Fruit fly (Drosophila melanogaster) whole organism, embryonic: Measurements from ENCODE around the gene Vps4.
A peak's percentile ranks its signal among the peaks of the same experiment; 100 is the strongest.

Experiments
- CG10543 ChIP-seq: fragments of 200-800 bp; sonication (Bioruptor generic); optimal IDR thresholded peaks from 3 replicates; lab custom pipeline; 2017; ENCODE audit warnings: missing biosample characterization, mild to moderate bottlenecking, missing genetic modification characterization, moderate library complexity
- CG12071 ChIP-seq: fragments of 200-800 bp; sonication (Bioruptor generic); optimal IDR thresholded peaks from 3 replicates; lab custom pipeline; 2018; ENCODE audit warnings: missing biosample characterization, mild to moderate bottlenecking, missing genetic modification characterization
- CG13123 ChIP-seq: fragments of 200-800 bp; sonication (Bioruptor generic); optimal IDR thresholded peaks from 2 replicates; lab custom pipeline; 2016; ENCODE audit warnings: missing biosample characterization, missing genetic modification characterization
- CG13424 ChIP-seq: fragments of 200-800 bp; sonication (Bioruptor generic); optimal IDR thresholded peaks from 2 replicates; lab custom pipeline; 2019; ENCODE audit warnings: missing biosample characterization, mild to moderate bottlenecking, missing genetic modification characterization, moderate library complexity
- CG14050 ChIP-seq: fragments of 200-800 bp; sonication (Bioruptor generic); IDR thresholded peaks from 3 replicates; pipeline ENCODE4 v1.3.6; 2022; ENCODE audit warnings: missing biosample characterization, missing genetic modification characterization
- CG17385 ChIP-seq: fragments of 200-800 bp; sonication (Bioruptor generic); optimal IDR thresholded peaks from 3 replicates; lab custom pipeline; 2018; ENCODE audit warnings: missing biosample characterization, mild to moderate bottlenecking, missing genetic modification characterization
- CG17568 ChIP-seq: fragments of 200-800 bp; sonication (Bioruptor generic); optimal IDR thresholded peaks from 2 replicates; lab custom pipeline; 2018; ENCODE audit warnings: missing biosample characterization, mild to moderate bottlenecking, missing genetic modification characterization, moderate library complexity
- CG1832 ChIP-seq: fragments of 200-800 bp; sonication (Bioruptor generic); optimal IDR thresholded peaks from 2 replicates; lab custom pipeline; 2017; ENCODE audit warnings: missing biosample characterization, mild to moderate bottlenecking, missing genetic modification characterization, inconsistent platforms
- CG18476 ChIP-seq: fragments of 200-800 bp; sonication (Bioruptor generic); optimal IDR thresholded peaks from 2 replicates; lab custom pipeline; 2016; ENCODE audit warnings: missing biosample characterization, mild to moderate bottlenecking, missing genetic modification characterization
- CG18619 ChIP-seq: fragments of 200-800 bp; sonication (Bioruptor generic); optimal IDR thresholded peaks from 3 replicates; lab custom pipeline; 2017; ENCODE audit warnings: missing biosample characterization, mild to moderate bottlenecking, missing genetic modification characterization
- CG2712 ChIP-seq: fragments of 200-800 bp; optimal IDR thresholded peaks from 3 replicates; lab custom pipeline; 2019; ENCODE audit warnings: missing biosample characterization, mild to moderate bottlenecking, missing genetic modification characterization, moderate library complexity
- CG31441 ChIP-seq: fragments of 200-800 bp; sonication (Bioruptor generic); IDR thresholded peaks from 2 replicates; pipeline ENCODE4 v1.3.6; 2022; ENCODE audit warnings: missing biosample characterization, missing genetic modification characterization
- CG32772 ChIP-seq: fragments of 200-800 bp; sonication (Bioruptor generic); IDR thresholded peaks from 2 replicates; pipeline ENCODE4 v1.3.6; 2022; ENCODE audit warnings: missing biosample characterization, missing genetic modification characterization
- CG33557 ChIP-seq: fragments of 200-800 bp; sonication (Bioruptor generic); optimal IDR thresholded peaks from 2 replicates; lab custom pipeline; 2019; ENCODE audit warnings: missing biosample characterization, mild to moderate bottlenecking, missing genetic modification characterization, moderate library complexity
- CG42726 ChIP-seq: fragments of 200-800 bp; sonication (Bioruptor generic); IDR thresholded peaks from 2 replicates; pipeline ENCODE4 v1.3.6; 2022; ENCODE audit warnings: missing biosample characterization, missing genetic modification characterization; ENCODE audit not compliant: partially characterized antibody
- CG4707 ChIP-seq: fragments of 200-800 bp; sonication (Bioruptor generic); optimal IDR thresholded peaks from 2 replicates; lab custom pipeline; 2018; ENCODE audit warnings: missing biosample characterization, mild to moderate bottlenecking, missing genetic modification characterization, moderate library complexity
- CG5953 ChIP-seq: fragments of 200-800 bp; sonication (Bioruptor generic); IDR thresholded peaks from 2 replicates; pipeline ENCODE4 v1.3.6; 2022; ENCODE audit warnings: missing biosample characterization, missing genetic modification characterization
- CG6689 ChIP-seq: fragments of 200-800 bp; sonication (Bioruptor generic); IDR thresholded peaks from 2 replicates; pipeline ENCODE4 v1.3.6; 2022; ENCODE audit warnings: missing biosample characterization, missing genetic modification characterization
- CG8388 ChIP-seq: fragments of 200-800 bp; sonication (Bioruptor generic); optimal IDR thresholded peaks from 2 replicates; lab custom pipeline; 2019; ENCODE audit warnings: missing biosample characterization, mild to moderate bottlenecking, missing genetic modification characterization, moderate library complexity
- CG8944 ChIP-seq: fragments of 200-800 bp; sonication (Bioruptor generic); optimal IDR thresholded peaks from 3 replicates; lab custom pipeline; 2016; ENCODE audit warnings: missing biosample characterization, missing genetic modification characterization
- CG9817 ChIP-seq: fragments of 200-800 bp; sonication (Bioruptor generic); optimal IDR thresholded peaks from 2 replicates; lab custom pipeline; 2018; ENCODE audit warnings: missing biosample characterization, mild to moderate bottlenecking, missing genetic modification characterization, moderate library complexity
- CkIIα-i1 ChIP-seq: fragments of 200-800 bp; sonication (Bioruptor generic); IDR thresholded peaks from 2 replicates; pipeline ENCODE4 v1.3.6; 2022; ENCODE audit warnings: missing biosample characterization, missing genetic modification characterization
- Dbx ChIP-seq: fragments of 200-800 bp; sonication (Bioruptor generic); IDR thresholded peaks from 3 replicates; pipeline ENCODE4 v1.3.6; 2022; ENCODE audit warnings: missing biosample characterization, missing genetic modification characterization
- Ets65A ChIP-seq: fragments of 200-800 bp; sonication (Bioruptor generic); peaks from one replicate; lab custom pipeline; 2016; ENCODE audit warnings: missing biosample characterization, missing genetic modification characterization
- Gsc ChIP-seq: fragments of 200-800 bp; sonication (Bioruptor generic); IDR thresholded peaks from 2 replicates; pipeline ENCODE4 v1.3.6; 2022; ENCODE audit warnings: missing biosample characterization, missing genetic modification characterization
- HHEX ChIP-seq: fragments of 200-800 bp; sonication (Bioruptor generic); optimal IDR thresholded peaks from 3 replicates; lab custom pipeline; 2017; ENCODE audit warnings: missing biosample characterization, mild to moderate bottlenecking, missing genetic modification characterization, missing genetic modification reagents
- HLH54F ChIP-seq: fragments of 200-800 bp; sonication (Bioruptor generic); optimal IDR thresholded peaks from 3 replicates; lab custom pipeline; 2016; ENCODE audit warnings: missing biosample characterization, missing genetic modification characterization
- HmgZ ChIP-seq: fragments of 200-800 bp; sonication (Bioruptor generic); optimal IDR thresholded peaks from 2 replicates; lab custom pipeline; 2018; ENCODE audit warnings: missing biosample characterization, mild to moderate bottlenecking, missing genetic modification characterization
- Jarid2 ChIP-seq: fragments of 200-800 bp; sonication (Bioruptor generic); optimal IDR thresholded peaks from 3 replicates; lab custom pipeline; 2017; ENCODE audit warnings: mild to moderate bottlenecking, missing biosample characterization, missing genetic modification reagents, missing genetic modification characterization
- Mad ChIP-seq: fragments of 200-800 bp; sonication (Bioruptor generic); optimal IDR thresholded peaks from 2 replicates; lab custom pipeline; 2016; ENCODE audit warnings: missing biosample characterization, missing genetic modification characterization
- Mrtf ChIP-seq: fragments of 200-800 bp; sonication (Bioruptor generic); IDR thresholded peaks from 3 replicates; pipeline ENCODE4 v1.3.6; 2022; ENCODE audit warnings: missing biosample characterization, missing genetic modification characterization
- Nf-YB ChIP-seq: fragments of 200-800 bp; sonication (Bioruptor generic); optimal IDR thresholded peaks from 3 replicates; lab custom pipeline; 2019; ENCODE audit warnings: missing biosample characterization, mild to moderate bottlenecking, missing genetic modification characterization, moderate library complexity
- ci ChIP-seq: fragments of 200-800 bp; sonication (Bioruptor generic); IDR thresholded peaks from 3 replicates; pipeline ENCODE4 v1.3.6; 2022; ENCODE audit warnings: missing biosample characterization, missing genetic modification characterization
- dmrt11E ChIP-seq: fragments of 200-800 bp; sonication (Bioruptor generic); optimal IDR thresholded peaks from 3 replicates; lab custom pipeline; 2018; ENCODE audit warnings: missing biosample characterization, mild to moderate bottlenecking, missing genetic modification characterization, moderate library complexity
- fd102C ChIP-seq: fragments of 200-800 bp; sonication (Bioruptor generic); optimal IDR thresholded peaks from 2 replicates; lab custom pipeline; 2018; ENCODE audit warnings: missing biosample characterization, mild to moderate bottlenecking, missing genetic modification characterization, moderate library complexity
- gcm2 ChIP-seq: fragments of 200-800 bp; sonication (Bioruptor generic); optimal IDR thresholded peaks from 2 replicates; lab custom pipeline; 2016; ENCODE audit warnings: missing biosample characterization, missing genetic modification characterization
- gem ChIP-seq: fragments of 200-800 bp; sonication (Bioruptor generic); optimal IDR thresholded peaks from 2 replicates; lab custom pipeline; 2019; ENCODE audit warnings: missing biosample characterization, mild to moderate bottlenecking, missing genetic modification characterization, moderate library complexity
- gro ChIP-seq: fragments of 200-800 bp; sonication (Bioruptor generic); optimal IDR thresholded peaks from 2 replicates; lab custom pipeline; 2016; ENCODE audit warnings: missing biosample characterization, missing genetic modification characterization
- insv ChIP-seq, 2 experiments: fragments of 200-800 bp; sonication (Bioruptor generic); optimal IDR thresholded peaks; 3 replicates each; lab custom pipeline; 2016 to 2018; ENCODE audit warnings: missing biosample characterization in 2 of 2, missing genetic modification characterization in 2 of 2
- mld ChIP-seq: fragments of 200-800 bp; sonication (Bioruptor generic); IDR thresholded peaks from 3 replicates; pipeline ENCODE4 v1.3.6; 2022; ENCODE audit warnings: missing biosample characterization, missing genetic modification characterization; ENCODE audit not compliant: partially characterized antibody
- pros ChIP-seq: fragments of 200-800 bp; sonication (Bioruptor generic); optimal IDR thresholded peaks from 3 replicates; lab custom pipeline; 2019; ENCODE audit warnings: missing biosample characterization, mild to moderate bottlenecking, missing genetic modification characterization, moderate library complexity
- repo ChIP-seq: fragments of 200-800 bp; sonication (Bioruptor generic); optimal IDR thresholded peaks from 2 replicates; lab custom pipeline; 2016; ENCODE audit warnings: missing biosample characterization, missing genetic modification characterization
- sens ChIP-seq: fragments of 200-800 bp; sonication (Bioruptor generic); peaks from one replicate; lab custom pipeline; 2016; ENCODE audit warnings: missing biosample characterization, missing genetic modification characterization
- sima ChIP-seq: fragments of 200-800 bp; sonication (Bioruptor generic); optimal IDR thresholded peaks from 2 replicates; lab custom pipeline; 2016; ENCODE audit warnings: missing biosample characterization, missing genetic modification characterization
- slou ChIP-seq: fragments of 200-800 bp; sonication (Bioruptor generic); optimal IDR thresholded peaks from 3 replicates; lab custom pipeline; 2016; ENCODE audit warnings: missing biosample characterization, missing genetic modification characterization
- so ChIP-seq: fragments of 200-800 bp; sonication (Bioruptor generic); IDR thresholded peaks from 3 replicates; pipeline ENCODE4 v1.3.6; 2022; ENCODE audit warnings: missing biosample characterization, missing genetic modification characterization
- sr ChIP-seq: fragments of 200-800 bp; sonication (Bioruptor generic); IDR thresholded peaks from 3 replicates; pipeline ENCODE4 v1.3.6; 2022; ENCODE audit warnings: missing biosample characterization, missing genetic modification characterization
- tio ChIP-seq: fragments of 200-800 bp; sonication (Bioruptor generic); optimal IDR thresholded peaks from 2 replicates; lab custom pipeline; 2017; ENCODE audit warnings: missing biosample characterization, missing genetic modification characterization, inconsistent platforms
- wdn ChIP-seq: fragments of 200-800 bp; sonication (Bioruptor generic); IDR thresholded peaks from 2 replicates; pipeline ENCODE4 v1.3.6; 2022; ENCODE audit warnings: missing biosample characterization, missing genetic modification characterization
- wek ChIP-seq: fragments of 200-800 bp; sonication (Bioruptor generic); optimal IDR thresholded peaks from 3 replicates; lab custom pipeline; 2018; ENCODE audit warnings: missing biosample characterization, mild to moderate bottlenecking, missing genetic modification characterization, moderate library complexity

Vps4 gene

dm6 chrX:17880269-17880889, 27.1 kb upstream of the Vps4 start (continued):
- TF ChIP-seq CG13123 (GFP tag; lab: Kevin White, UChicago) (peak; percentile 88), CG5953 (GFP tag; lab: Robert Waterston, UW) (peak; percentile 93), HmgZ (tag; lab: Kevin White, UChicago) (peak; percentile 97), tio (GFP tag; lab: Kevin White, UChicago) (peak; percentile 92), sr (GFP tag; lab: Robert Waterston, UW) (peak; percentile 69; the same call in 2 of the 3 replicates), pros (GFP tag; lab: Kevin White, UChicago) (peak; percentile 58), gro (GFP tag; lab: Kevin White, UChicago) (peak; percentile 98), CG9817 (tag; lab: Kevin White, UChicago) (peak; percentile 98), Mrtf (GFP tag; lab: Robert Waterston, UW) (peak; percentile 94), HLH54F (peak; percentile 95), CG12071 (peak; percentile 95), Gsc (peak; percentile 86), Nf-YB (GFP tag; lab: Kevin White, UChicago) (peak; percentile 78), dmrt11E (tag; lab: Kevin White, UChicago) (peak; percentile 75), wdn (GFP tag; lab: Robert Waterston, UW) (peak; percentile 94), CG6689 (GFP tag; lab: Robert Waterston, UW) (peak; percentile 94), gem (peak; percentile 97), CG18619 (peak; percentile 93), CG18476 (GFP tag; lab: Kevin White, UChicago) (peak; percentile 77), CG31441 (GFP tag; lab: Robert Waterston, UW) (peak; percentile 97), wek (GFP tag; lab: Kevin White, UChicago) (peak; percentile 90), CG17568 (GFP tag; lab: Kevin White, UChicago) (peak; percentile 91), Jarid2 (GFP tag; lab: Kevin White, UChicago) (peak; percentile 56), HHEX (peak; percentile 91), CG10543 (GFP tag; lab: Kevin White, UChicago) (peak; percentile 96), CG33557 (GFP tag; lab: Kevin White, UChicago) (peak; percentile 70), CG14050 (GFP tag; lab: Robert Waterston, UW) (peak; percentile 92), Ets65A (peak; percentile 99), CG42726 (GFP tag; lab: Robert Waterston, UW) (no peak), CG4707 (peak; percentile 90), so (GFP tag; lab: Robert Waterston, UW) (peak; percentile 95), repo (peak; percentile 78), CG17385 (GFP tag; lab: Kevin White, UChicago) (peak; percentile 93), CG2712 (tag; lab: Kevin White, UChicago) (peak; percentile 93), gcm2 (GFP tag; lab: Kevin White, UChicago) (peak; percentile 92), insv (GFP tag; optimal IDR thresholded peaks at IDR 0.05; lab: Kevin White, UChicago) (peak in 1 of 2 experiments; percentile 54), sens (peak; percentile 99), mld (GFP tag; lab: Robert Waterston, UW) (no peak), fd102C (GFP tag; lab: Kevin White, UChicago) (no peak), ci (GFP tag; lab: Robert Waterston, UW) (peak; percentile 98), Mad (peak; percentile 95), CG32772 (GFP tag; lab: Robert Waterston, UW) (peak; percentile 97), slou (peak; percentile 89), Dbx (GFP tag; lab: Robert Waterston, UW) (peak; percentile 94), CG8388 (GFP tag; lab: Kevin White, UChicago) (peak; percentile 92), CkIIα-i1 (GFP tag; lab: Robert Waterston, UW) (peak; percentile 46; the same call in 1 of the 2 replicates), CG1832 (GFP tag; lab: Kevin White, UChicago) (no peak), CG13424 (tag; lab: Kevin White, UChicago) (peak; percentile 91), CG8944 (GFP tag; lab: Kevin White, UChicago) (peak; percentile 95), sima (GFP tag; lab: Kevin White, UChicago) (peak; percentile 79)
